Fruit fly (Drosophila melanogaster) whole organism, embryonic: Measurements from ENCODE around the gene MICAL-like.

ENCODE experiments used
- Aef1 ChIP-seq: fragments of 200-800 bp; sonication (Bioruptor generic); IDR thresholded peaks from 3 replicates; pipeline ENCODE4 v1.3.6; 2022; ENCODE audit warnings: missing biosample characterization, missing genetic modification characterization
- B-H1 ChIP-seq: fragments of 200-800 bp; sonication (Bioruptor generic); IDR thresholded peaks from 3 replicates; pipeline ENCODE4 v1.3.6; 2022; ENCODE audit warnings: missing biosample characterization, missing genetic modification characterization
- CG1024 ChIP-seq: fragments of 200-800 bp; sonication (Bioruptor generic); IDR thresholded peaks from 2 replicates; pipeline ENCODE4 v1.3.6; 2022; ENCODE audit warnings: missing biosample characterization, missing genetic modification characterization
- CG10366 ChIP-seq: fragments of 200-800 bp; sonication (Bioruptor generic); IDR thresholded peaks from 2 replicates; pipeline ENCODE4 v1.3.6; 2022; ENCODE audit warnings: missing biosample characterization, missing genetic modification characterization
- CG1602 ChIP-seq: fragments of 200-800 bp; sonication (Bioruptor generic); optimal IDR thresholded peaks from 3 replicates; lab custom pipeline; 2016; ENCODE audit warnings: missing biosample characterization, missing genetic modification characterization
- CG16779 ChIP-seq: fragments of 200-800 bp; sonication (Bioruptor generic); IDR thresholded peaks from 2 replicates; pipeline ENCODE4 v1.3.6; 2022; ENCODE audit warnings: missing biosample characterization, missing genetic modification characterization
- CG2120 ChIP-seq: fragments of 200-800 bp; sonication (Bioruptor generic); optimal IDR thresholded peaks from 3 replicates; lab custom pipeline; 2016; ENCODE audit warnings: missing biosample characterization, missing genetic modification characterization
- CG2678 ChIP-seq: fragments of 200-800 bp; sonication (Bioruptor generic); optimal IDR thresholded peaks from 3 replicates; lab custom pipeline; 2019; ENCODE audit warnings: missing biosample characterization, mild to moderate bottlenecking, missing genetic modification characterization, moderate library complexity
- CG3065 ChIP-seq: fragments of 200-800 bp; sonication (Bioruptor generic); optimal IDR thresholded peaks from 2 replicates; lab custom pipeline; 2016; ENCODE audit warnings: missing biosample characterization, missing genetic modification characterization
- CG31365 ChIP-seq: fragments of 200-800 bp; sonication (Bioruptor generic); optimal IDR thresholded peaks from 2 replicates; lab custom pipeline; 2018; ENCODE audit warnings: missing biosample characterization, mild to moderate bottlenecking, missing genetic modification characterization
- CG31388 ChIP-seq: fragments of 200-800 bp; sonication (Bioruptor generic); optimal IDR thresholded peaks from 2 replicates; lab custom pipeline; 2016; ENCODE audit warnings: missing biosample characterization, missing genetic modification characterization
- CG32532 ChIP-seq: fragments of 200-800 bp; sonication (Bioruptor generic); IDR thresholded peaks from 2 replicates; pipeline ENCODE4 v1.3.6; 2022; ENCODE audit warnings: missing biosample characterization, missing genetic modification characterization
- CG5180 ChIP-seq: fragments of 200-800 bp; sonication (Bioruptor generic); optimal IDR thresholded peaks from 3 replicates; lab custom pipeline; 2017; ENCODE audit warnings: missing biosample characterization, missing genetic modification characterization, mild to moderate bottlenecking, moderate library complexity, missing genetic modification reagents
- CG7963 ChIP-seq: fragments of 200-800 bp; sonication (Bioruptor generic); IDR thresholded peaks from 3 replicates; pipeline ENCODE4 v1.3.6; 2022; ENCODE audit warnings: missing biosample characterization, missing genetic modification characterization; ENCODE audit not compliant: partially characterized antibody
- CG9817 ChIP-seq: fragments of 200-800 bp; sonication (Bioruptor generic); optimal IDR thresholded peaks from 2 replicates; lab custom pipeline; 2018; ENCODE audit warnings: missing biosample characterization, mild to moderate bottlenecking, missing genetic modification characterization, moderate library complexity
- E2f1 ChIP-seq: fragments of 200-800 bp; sonication (Bioruptor generic); IDR thresholded peaks from 2 replicates; pipeline ENCODE4 v1.3.6; 2022; ENCODE audit warnings: missing biosample characterization, missing genetic modification characterization
- Ets97D ChIP-seq: fragments of 200-800 bp; sonication (Bioruptor generic); optimal IDR thresholded peaks from 3 replicates; lab custom pipeline; 2016; ENCODE audit warnings: missing biosample characterization, missing genetic modification characterization
- H15 ChIP-seq: fragments of 200-800 bp; sonication (Bioruptor generic); IDR thresholded peaks from 3 replicates; pipeline ENCODE4 v1.3.6; 2022; ENCODE audit warnings: missing biosample characterization, missing genetic modification characterization
- HHEX ChIP-seq: fragments of 200-800 bp; sonication (Bioruptor generic); optimal IDR thresholded peaks from 3 replicates; lab custom pipeline; 2017; ENCODE audit warnings: missing biosample characterization, mild to moderate bottlenecking, missing genetic modification characterization, missing genetic modification reagents
- HmgD ChIP-seq: fragments of 200-800 bp; sonication (Bioruptor generic); optimal IDR thresholded peaks from 3 replicates; lab custom pipeline; 2016; ENCODE audit warnings: missing biosample characterization, missing genetic modification characterization
- Hr3 ChIP-seq: fragments of 200-800 bp; sonication (Bioruptor generic); optimal IDR thresholded peaks from 3 replicates; lab custom pipeline; 2016; ENCODE audit warnings: missing biosample characterization, missing genetic modification characterization
- Hr39 ChIP-seq: fragments of >200 bp; optimal IDR thresholded peaks from 2 replicates; lab custom pipeline; 2017
- Hsf ChIP-seq: fragments of 200-800 bp; sonication (Bioruptor generic); optimal IDR thresholded peaks from 3 replicates; lab custom pipeline; 2016; ENCODE audit warnings: missing biosample characterization, missing genetic modification characterization
- NfI ChIP-seq: fragments of 200-800 bp; sonication (Bioruptor generic); optimal IDR thresholded peaks from 3 replicates; lab custom pipeline; 2018; ENCODE audit warnings: missing biosample characterization, mild to moderate bottlenecking, missing genetic modification characterization, moderate library complexity
- Rfx ChIP-seq: fragments of 200-800 bp; sonication (Bioruptor generic); IDR thresholded peaks from 2 replicates; pipeline ENCODE4 v1.3.6; 2022; ENCODE audit warnings: missing biosample characterization, missing genetic modification characterization
- Side ChIP-seq: fragments of 200-800 bp; sonication (Bioruptor generic); optimal IDR thresholded peaks from 2 replicates; lab custom pipeline; 2016; ENCODE audit warnings: missing biosample characterization, missing genetic modification characterization
- Sox100B ChIP-seq: fragments of 200-800 bp; sonication (Bioruptor generic); optimal IDR thresholded peaks from 3 replicates; lab custom pipeline; 2018; ENCODE audit warnings: missing biosample characterization, mild to moderate bottlenecking, missing genetic modification characterization
- Sry-β ChIP-seq: fragments of 200-800 bp; sonication (Bioruptor generic); optimal IDR thresholded peaks from 2 replicates; lab custom pipeline; 2018; ENCODE audit warnings: missing biosample characterization, mild to moderate bottlenecking, missing genetic modification characterization, moderate library complexity
- TFAM ChIP-seq: fragments of 200-800 bp; sonication (Bioruptor generic); optimal IDR thresholded peaks from 2 replicates; lab custom pipeline; 2017; ENCODE audit warnings: missing biosample characterization, missing genetic modification characterization, inconsistent platforms
- Xbp1 ChIP-seq: fragments of 200-800 bp; sonication (Bioruptor generic); optimal IDR thresholded peaks from 3 replicates; lab custom pipeline; 2016; ENCODE audit warnings: missing biosample characterization, mild to moderate bottlenecking, missing genetic modification characterization
- abd-A ChIP-seq: fragments of 200-800 bp; sonication (Bioruptor generic); optimal IDR thresholded peaks from 3 replicates; lab custom pipeline; 2019; ENCODE audit warnings: missing biosample characterization, mild to moderate bottlenecking, missing genetic modification characterization, moderate library complexity
- ap ChIP-seq: fragments of 200-800 bp; sonication (Bioruptor generic); IDR thresholded peaks from 2 replicates; pipeline ENCODE4 v1.3.6; 2022; ENCODE audit warnings: missing biosample characterization, missing genetic modification characterization
- ase ChIP-seq: fragments of 200-800 bp; sonication (Bioruptor generic); IDR thresholded peaks from 3 replicates; pipeline ENCODE4 v1.3.6; 2022; ENCODE audit warnings: missing biosample characterization, missing genetic modification characterization
- bbx ChIP-seq: fragments of 200-800 bp; sonication (Bioruptor generic); IDR thresholded peaks from 2 replicates; pipeline ENCODE4 v1.3.6; 2022; ENCODE audit warnings: missing biosample characterization, missing genetic modification characterization; ENCODE audit not compliant: partially characterized antibody
- bowl ChIP-seq: fragments of 200-800 bp; sonication (Bioruptor generic); IDR thresholded peaks from 2 replicates; pipeline ENCODE4 v1.3.6; 2022; ENCODE audit warnings: missing biosample characterization, missing genetic modification characterization
- cad ChIP-seq: fragments of >200 bp; optimal IDR thresholded peaks from 2 replicates; lab custom pipeline; 2017; ENCODE audit warnings: missing biosample characterization, missing genetic modification characterization
- dpn ChIP-seq, 2 experiments: fragments of 200-800 bp; sonication (Bioruptor generic); optimal IDR thresholded peaks; 3 replicates each; lab custom pipeline; 2016; ENCODE audit warnings: missing biosample characterization in 2 of 2, missing genetic modification characterization in 2 of 2
- dysf ChIP-seq: fragments of 200-800 bp; sonication (Bioruptor generic); IDR thresholded peaks from 3 replicates; pipeline ENCODE4 v1.3.6; 2022; ENCODE audit warnings: missing biosample characterization, missing genetic modification characterization
- en ChIP-seq: fragments of 200-800 bp; sonication (Bioruptor generic); optimal IDR thresholded peaks from 2 replicates; lab custom pipeline; 2016; ENCODE audit warnings: missing biosample characterization, missing genetic modification characterization
- fd96Cb ChIP-seq: fragments of 200-800 bp; sonication (Bioruptor generic); optimal IDR thresholded peaks from 2 replicates; lab custom pipeline; 2018; ENCODE audit warnings: missing biosample characterization, mild to moderate bottlenecking, missing genetic modification characterization, moderate library complexity
- fru ChIP-seq: fragments of >200 bp; optimal IDR thresholded peaks from 2 replicates; lab custom pipeline; 2017
- hb ChIP-seq: fragments of 200-800 bp; sonication (Bioruptor generic); IDR thresholded peaks from 3 replicates; pipeline ENCODE4 v1.3.6; 2022; ENCODE audit warnings: missing biosample characterization, missing genetic modification characterization; ENCODE audit not compliant: partially characterized antibody
- inv ChIP-seq: fragments of 200-800 bp; sonication (Bioruptor generic); IDR thresholded peaks from 2 replicates; pipeline ENCODE4 v1.3.6; 2022; ENCODE audit warnings: missing biosample characterization, missing genetic modification characterization; ENCODE audit not compliant: partially characterized antibody
- pan ChIP-seq, 4 experiments: fragments of >200 bp in 3 of 4; fragments of 200-800 bp in 1 of 4; sonication (Bioruptor generic) in 1 of 4; optimal IDR thresholded peaks in 3 of 4; IDR thresholded peaks in 1 of 4; 2 replicates each; pipeline versions ENCODE4 v1.3.6 to Lab custom; 2017 to 2022; ENCODE audit warnings: missing biosample characterization in 2 of 4, missing genetic modification characterization in 2 of 4, mixed read lengths in 1 of 4
- phol ChIP-seq: fragments of 200-800 bp; sonication (Bioruptor generic); optimal IDR thresholded peaks from 3 replicates; lab custom pipeline; 2018; ENCODE audit warnings: missing biosample characterization, mild to moderate bottlenecking, missing genetic modification characterization, moderate library complexity
- pnt ChIP-seq: fragments of 200-800 bp; sonication (Bioruptor generic); optimal IDR thresholded peaks from 3 replicates; lab custom pipeline; 2016; ENCODE audit warnings: missing biosample characterization, missing genetic modification characterization
- shn ChIP-seq: fragments of 200-800 bp; sonication (Bioruptor generic); optimal IDR thresholded peaks from 3 replicates; lab custom pipeline; 2016; ENCODE audit warnings: missing biosample characterization, missing genetic modification characterization
- sqz ChIP-seq: fragments of 200-800 bp; sonication (Bioruptor generic); optimal IDR thresholded peaks from 3 replicates; lab custom pipeline; 2018; ENCODE audit warnings: missing biosample characterization, mild to moderate bottlenecking, missing genetic modification characterization
- tin ChIP-seq: fragments of 200-800 bp; sonication (Bioruptor generic); optimal IDR thresholded peaks from 3 replicates; lab custom pipeline; 2016; ENCODE audit warnings: missing biosample characterization, missing genetic modification characterization
- ttk ChIP-seq: fragments of 200-800 bp; sonication (Bioruptor generic); IDR thresholded peaks from 2 replicates; pipeline ENCODE4 v2.1.2; 2022; ENCODE audit warnings: missing biosample characterization, missing genetic modification characterization
- zen ChIP-seq: fragments of 200-800 bp; sonication (Bioruptor generic); optimal IDR thresholded peaks from 3 replicates; lab custom pipeline; 2018; ENCODE audit warnings: missing biosample characterization, mild to moderate bottlenecking, missing genetic modification characterization, moderate library complexity
- zfh2 ChIP-seq: fragments of 200-800 bp; sonication (Bioruptor generic); optimal IDR thresholded peaks from 2 replicates; lab custom pipeline; 2016; ENCODE audit warnings: missing biosample characterization, missing genetic modification characterization

Gene MICAL-like

dm6 chr3L:13021727-13022126 is 6.6 kb upstream of the MICAL-like start (continued):
- TF ChIP-seq CG9817 (no peak), dysf (0 out of 3 replicates have a peak, but pooled peaks have one; percentile 31), HmgD (GFP tag; lab: Kevin White, UChicago) (no peak), Aef1 (GFP tag; lab: Robert Waterston, UW) (peak; percentile 28; the same call in 1 of the 3 replicates), ap (GFP tag; lab: Robert Waterston, UW) (no peak), bowl (GFP tag; lab: Robert Waterston, UW) (0 out of 2 replicates have a peak, but pooled peaks have one; percentile 4), CG3065 (GFP tag; lab: Kevin White, UChicago) (no peak), Xbp1 (no peak), fru (no peak), ttk (GFP tag; lab: Robert Waterston, UW) (no peak), CG7963 (GFP tag; lab: Robert Waterston, UW) (no peak), pan (optimal IDR thresholded peaks at IDR 0.05; lab: Kevin White, UChicago) (no peak), pan (GFP tag; optimal IDR thresholded peaks at IDR 0.05 in 1 of 2, IDR thresholded peaks at IDR 0.05 in 1 of 2) (peak in 1 of 2 experiments; percentile 38), CG16779 (GFP tag; lab: Robert Waterston, UW) (no peak), CG32532 (GFP tag; lab: Robert Waterston, UW) (peak; percentile 47; the same call in 1 of the 2 replicates), Hr39 (lab: Kevin White, UChicago) (no peak), NfI (GFP tag; lab: Kevin White, UChicago) (peak; percentile 27), Sox100B (peak; percentile 5), zfh2 (GFP tag; lab: Kevin White, UChicago) (peak; percentile 22), pnt (no peak), bbx (GFP tag; lab: Robert Waterston, UW) (no peak), Hsf (GFP tag; lab: Kevin White, UChicago) (peak; percentile 24), Hr3 (GFP tag; lab: Kevin White, UChicago) (no peak), tin (no peak), CG2120 (GFP tag; lab: Kevin White, UChicago) (peak; percentile 52), hb (no peak), CG2678 (peak; percentile 61), Side (GFP tag; lab: Kevin White, UChicago) (no peak), E2f1 (GFP tag; lab: Robert Waterston, UW) (peak; percentile 35; the same call in 1 of the 2 replicates), CG31388 (no peak), Sry-β (GFP tag; lab: Kevin White, UChicago) (no peak), TFAM (GFP tag; lab: Kevin White, UChicago) (no peak), inv (no peak), ase (no peak), CG5180 (GFP tag; lab: Kevin White, UChicago) (peak; percentile 14), CG1602 (no peak), B-H1 (GFP tag; lab: Robert Waterston, UW) (no peak), zen (tag; lab: Kevin White, UChicago) (no peak), Rfx (peak; percentile 40; the same call in 1 of the 2 replicates), CG31365 (tag; lab: Kevin White, UChicago) (no peak), H15 (GFP tag; lab: Robert Waterston, UW) (no peak), fd96Cb (tag; lab: Kevin White, UChicago) (no peak), dpn (GFP tag; optimal IDR thresholded peaks at IDR 0.05; lab: Kevin White, UChicago) (peak; percentile 25 to 31), cad (GFP tag; lab: Kevin White, UChicago) (no peak), CG1024 (GFP tag; lab: Robert Waterston, UW) (no peak), Ets97D (no peak), HHEX (no peak), CG10366 (GFP tag; lab: Robert Waterston, UW) (no peak), en (GFP tag; lab: Kevin White, UChicago) (peak; percentile 26), shn (GFP tag; lab: Kevin White, UChicago) (no peak), sqz (no peak), abd-A (tag; lab: Kevin White, UChicago) (no peak), phol (tag; lab: Kevin White, UChicago) (peak; percentile 10)
